Fruit fly (Drosophila melanogaster): ENCODE data around the gene Ser.

DNA sequence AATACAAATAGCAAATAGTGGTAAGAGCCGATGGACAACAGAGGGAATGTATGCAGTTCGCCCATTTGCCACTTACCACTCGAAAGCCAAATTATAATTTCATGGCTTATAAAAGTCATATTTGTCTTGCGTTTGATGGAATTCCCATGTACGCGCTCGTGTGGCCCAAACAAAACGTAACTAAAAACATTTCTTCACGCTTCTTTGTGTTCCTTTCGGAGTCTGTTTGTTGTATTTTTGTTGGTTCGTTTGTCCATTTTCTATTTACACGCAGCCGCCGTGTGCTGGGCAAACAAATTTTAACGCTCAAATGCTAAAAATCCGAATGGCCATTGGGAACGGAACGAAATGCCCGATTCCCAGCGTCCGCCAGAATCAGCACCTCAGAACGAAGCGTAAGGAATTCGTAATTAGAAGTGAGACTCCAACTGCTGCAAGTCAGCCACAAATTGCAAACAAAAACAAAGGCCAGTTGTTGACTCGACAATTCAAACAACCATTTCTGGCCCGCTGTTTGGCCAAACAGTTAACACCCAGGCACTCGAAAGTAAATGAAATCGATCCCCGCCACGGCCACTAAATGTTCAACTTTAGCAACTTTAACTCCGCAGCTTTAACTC, 14.8 kb upstream of the Ser start:
- TF ChIP-seq CG12768 (GFP tag; optimal IDR thresholded peaks at IDR 0.05) (no peak), Hr96 (GFP tag; optimal IDR thresholded peaks at IDR 0.05) (no peak), kay (GFP tag; ENCODE audit: borderline replicate concordance) (no peak), CG11617 (GFP tag; optimal IDR thresholded peaks at IDR 0.05) (no peak), pad (GFP tag; optimal IDR thresholded peaks at IDR 0.05) (no peak), toe (GFP tag; optimal IDR thresholded peaks at IDR 0.05) (no peak), cic (GFP tag; optimal IDR thresholded peaks at IDR 0.05) (no peak)
